Worm (Caenorhabditis elegans): ENCODE measurements around the gene F16G10.1.

- TF ChIP-seq Y53G8AR.9 (GFP tag; conservative IDR thresholded peaks at IDR 0.05): no peak
- no peak for TF ChIP-seq hmg-20 (GFP tag; IDR thresholded peaks at IDR 0.05)
- TF ChIP-seq K11D2.4 (GFP tag; IDR thresholded peaks at IDR 0.05): no peak
- no peak for TF ChIP-seq F49E8.2 (tag; optimal IDR thresholded peaks at IDR 0.05; ENCODE audit: insufficient read depth)
- TF ChIP-seq lag-1 (GFP tag; IDR thresholded peaks at IDR 0.05): no peak
- no peak for TF ChIP-seq sea-2 (GFP tag; IDR thresholded peaks at IDR 0.05)
- no peak for TF ChIP-seq lin-54 (GFP tag; optimal IDR thresholded peaks at IDR 0.05)
- no peak for TF ChIP-seq snpc-1.1 (tag; optimal IDR thresholded peaks at IDR 0.05; ENCODE audit: insufficient read depth)
- no peak for TF ChIP-seq lsy-27 (tag; optimal IDR thresholded peaks at IDR 0.05; ENCODE audit: borderline replicate concordance, insufficient read depth)
- no peak for TF ChIP-seq attf-3 (GFP tag; conservative IDR thresholded peaks at IDR 0.05)
- TF ChIP-seq mes-4 (tag; optimal IDR thresholded peaks at IDR 0.05): no peak
These were observed 27.9 kb downstream of the F16G10.1 start, which contains the start of gene ceh-86 for ce11 chrII:2431972-2432371.
